Worm (Caenorhabditis elegans) whole organism, L1 larva: ENCODE measurements around the gene jhdm-1.

Experiments
- elt-3 ChIP-seq, 6 experiments: fragments of 150-350 bp in 1 of 6; sonication (generic microtip); optimal IDR thresholded peaks; 2 replicates each; lab custom pipeline; 2017 to 2018; ENCODE audit warnings: missing biosample characterization in 6 of 6, missing genetic modification characterization in 6 of 6, inconsistent platforms in 1 of 6
- nhr-11 ChIP-seq: fragments of 150-350 bp; optimal IDR thresholded peaks from 2 replicates; lab custom pipeline; 2014; ENCODE audit warnings: missing biosample characterization, missing genetic modification characterization
- nhr-237 ChIP-seq: fragments of 150-350 bp; optimal IDR thresholded peaks from 2 replicates; lab custom pipeline; 2014; ENCODE audit warnings: missing biosample characterization, missing genetic modification characterization
- nhr-47 ChIP-seq: sonication (generic microtip); optimal IDR thresholded peaks from 2 replicates; lab custom pipeline; 2016; ENCODE audit warnings: mild to moderate bottlenecking, missing genetic modification characterization, moderate library complexity, missing compliant biosample characterization
- nhr-77 ChIP-seq: fragments of 150-350 bp; optimal IDR thresholded peaks from 2 replicates; lab custom pipeline; 2014; ENCODE audit warnings: missing biosample characterization, missing genetic modification characterization
- skn-1 ChIP-seq: fragments of 150-350 bp; optimal IDR thresholded peaks from 2 replicates; lab custom pipeline; 2014; ENCODE audit warnings: missing biosample characterization, missing genetic modification characterization
- sptf-1 ChIP-seq: fragments of 150-350 bp; optimal IDR thresholded peaks from 2 replicates; lab custom pipeline; 2014; ENCODE audit warnings: missing biosample characterization, missing genetic modification characterization
- ztf-11 ChIP-seq, 2 experiments: sonication (generic microtip); optimal IDR thresholded peaks; 2 replicates each; lab custom pipeline; 2016 to 2017; ENCODE audit warnings: missing genetic modification characterization in 2 of 2, missing biosample characterization in 1 of 2, missing compliant biosample characterization in 1 of 2

DNA sequence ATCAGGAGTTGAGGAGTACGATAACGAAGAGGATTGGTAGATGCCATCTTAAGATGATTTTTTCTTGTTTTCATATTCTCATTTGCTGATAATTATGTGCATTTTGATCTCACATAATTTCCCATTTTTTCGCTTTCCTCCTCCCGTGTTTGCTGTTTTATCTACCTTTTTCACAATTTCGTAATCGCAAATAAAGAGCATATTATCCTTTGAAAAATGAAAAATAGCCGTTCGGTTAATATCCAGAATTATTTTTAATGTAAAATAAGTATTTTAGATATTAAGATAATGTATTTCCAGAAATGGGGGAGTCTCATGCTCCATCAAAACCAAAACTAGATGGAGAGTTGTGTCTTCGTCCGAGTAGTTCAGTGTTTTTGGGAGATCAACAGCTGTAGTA is 21.3 kb upstream of the jhdm-1 start, which contains the start of gene vps-16:
- TF ChIP-seq nhr-47 (tag; lab: Kevin White, UChicago): no peak
- TF ChIP-seq skn-1 (tag; lab: Kevin White, UChicago): no peak
- no peak for TF ChIP-seq nhr-11 (tag; lab: Kevin White, UChicago)
- TF ChIP-seq nhr-77: no peak
- TF ChIP-seq elt-3 (tag; optimal IDR thresholded peaks at IDR 0.05; lab: Kevin White, UChicago): no peak
- no peak for TF ChIP-seq sptf-1
- no peak for TF ChIP-seq ztf-11 (tag; optimal IDR thresholded peaks at IDR 0.05; lab: Kevin White, UChicago)
- TF ChIP-seq nhr-237 (tag; lab: Kevin White, UChicago): no peak
